Worm (Caenorhabditis elegans) whole organism, mixed stage, embryonic: ENCODE data around the gene arl-3.

Experiments
- M03D4.4 ChIP-seq: sonication (generic microtip); optimal IDR thresholded peaks from 2 replicates; lab custom pipeline; 2017; ENCODE audit warnings: mild to moderate bottlenecking, missing genetic modification characterization, missing compliant biosample characterization
- bed-3 ChIP-seq: fragments of 200-800 bp; sonication (Bioruptor generic); optimal IDR thresholded peaks from 3 replicates; lab custom pipeline; 2018; ENCODE audit warnings: mild to moderate bottlenecking, missing genetic modification characterization, moderate library complexity, missing compliant biosample characterization
- blmp-1 ChIP-seq: fragments of 150-350 bp; optimal IDR thresholded peaks from 2 replicates; lab custom pipeline; 2014; ENCODE audit warnings: missing biosample characterization, missing genetic modification characterization
- ceh-39 ChIP-seq: fragments of 150-350 bp; optimal IDR thresholded peaks from 2 replicates; lab custom pipeline; 2014; ENCODE audit warnings: missing biosample characterization, missing genetic modification characterization
- ceh-43 ChIP-seq: fragments of 200-800 bp; sonication (Bioruptor generic); optimal IDR thresholded peaks from 2 replicates; lab custom pipeline; 2018; ENCODE audit warnings: mild to moderate bottlenecking, missing genetic modification characterization, moderate library complexity, missing compliant biosample characterization
- ceh-83 ChIP-seq: fragments of 200-800 bp; sonication (Bioruptor generic); optimal IDR thresholded peaks from 2 replicates; lab custom pipeline; 2018; ENCODE audit warnings: mild to moderate bottlenecking, missing genetic modification characterization, missing compliant biosample characterization
- ces-1 ChIP-seq: fragments of 150-350 bp; optimal IDR thresholded peaks from 2 replicates; lab custom pipeline; 2014; ENCODE audit warnings: missing biosample characterization, missing genetic modification reagents, missing genetic modification characterization
- drap-1 ChIP-seq: fragments of 200-800 bp; sonication (Bioruptor generic); optimal IDR thresholded peaks from 3 replicates; lab custom pipeline; 2018; ENCODE audit warnings: mild to moderate bottlenecking, missing genetic modification characterization, missing compliant biosample characterization
- elt-1 ChIP-seq: sonication (generic microtip); optimal IDR thresholded peaks from 2 replicates; lab custom pipeline; 2017; ENCODE audit warnings: missing genetic modification characterization, mild to moderate bottlenecking, missing compliant biosample characterization, antibody characterized with exemption, moderate library complexity, borderline replicate concordance; ENCODE audit not compliant: insufficient read depth
- elt-3 ChIP-seq: fragments of 150-350 bp; optimal IDR thresholded peaks from 2 replicates; lab custom pipeline; 2014; ENCODE audit warnings: missing biosample characterization, missing genetic modification characterization
- flh-1 ChIP-seq: fragments of 200-800 bp; sonication (Bioruptor generic); optimal IDR thresholded peaks from 2 replicates; lab custom pipeline; 2018; ENCODE audit warnings: mild to moderate bottlenecking, missing genetic modification characterization, moderate library complexity, missing compliant biosample characterization
- ham-2 ChIP-seq: fragments of 200-800 bp; sonication (Bioruptor generic); optimal IDR thresholded peaks from 2 replicates; lab custom pipeline; 2018; ENCODE audit warnings: mild to moderate bottlenecking, missing genetic modification characterization, missing compliant biosample characterization
- hlh-1 ChIP-seq: fragments of 150-350 bp; optimal IDR thresholded peaks from 2 replicates; lab custom pipeline; 2014; ENCODE audit warnings: missing biosample characterization, missing genetic modification reagents, missing genetic modification characterization
- lin-13 ChIP-seq: fragments of 150-350 bp; optimal IDR thresholded peaks from 2 replicates; lab custom pipeline; 2014; ENCODE audit warnings: missing biosample characterization, missing genetic modification characterization
- lin-32 ChIP-seq: fragments of 200-800 bp; sonication (Bioruptor generic); optimal IDR thresholded peaks from 2 replicates; lab custom pipeline; 2018; ENCODE audit warnings: mild to moderate bottlenecking, missing genetic modification characterization, missing compliant biosample characterization
- lsy-2 ChIP-seq: fragments of 150-350 bp; optimal IDR thresholded peaks from 2 replicates; lab custom pipeline; 2014; ENCODE audit warnings: missing biosample characterization, missing genetic modification characterization
- mab-5 ChIP-seq: fragments of 150-350 bp; optimal IDR thresholded peaks from 2 replicates; lab custom pipeline; 2014; ENCODE audit warnings: missing biosample characterization, missing genetic modification characterization
- mep-1 ChIP-seq: fragments of 150-350 bp; optimal IDR thresholded peaks from 2 replicates; lab custom pipeline; 2017; ENCODE audit warnings: missing biosample characterization, missing genetic modification reagents, missing genetic modification characterization, inconsistent platforms
- mls-2 ChIP-seq: sonication (generic microtip); optimal IDR thresholded peaks from 2 replicates; lab custom pipeline; 2016; ENCODE audit warnings: mild to moderate bottlenecking, missing genetic modification characterization, moderate library complexity, missing compliant biosample characterization
- nhr-12 ChIP-seq: fragments of 150-350 bp; optimal IDR thresholded peaks from 2 replicates; lab custom pipeline; 2014; ENCODE audit warnings: missing biosample characterization, missing genetic modification characterization
- nhr-2 ChIP-seq: fragments of 150-350 bp; optimal IDR thresholded peaks from 2 replicates; lab custom pipeline; 2014; ENCODE audit warnings: missing biosample characterization, missing genetic modification characterization
- nhr-237 ChIP-seq: fragments of 150-350 bp; optimal IDR thresholded peaks from 2 replicates; lab custom pipeline; 2014; ENCODE audit warnings: missing biosample characterization, missing genetic modification characterization
- nhr-28 ChIP-seq: fragments of 150-350 bp; optimal IDR thresholded peaks from 2 replicates; lab custom pipeline; 2014; ENCODE audit warnings: missing biosample characterization, missing genetic modification characterization
- nhr-76 ChIP-seq: sonication (generic microtip); optimal IDR thresholded peaks from 2 replicates; lab custom pipeline; 2017; ENCODE audit warnings: missing biosample characterization, missing genetic modification characterization
- pha-4 ChIP-seq: fragments of 150-350 bp; optimal IDR thresholded peaks from 2 replicates; lab custom pipeline; 2018; ENCODE audit warnings: missing biosample characterization, missing genetic modification reagents, missing genetic modification characterization
- snpc-4 ChIP-seq: fragments of 150-350 bp; optimal IDR thresholded peaks from 2 replicates; lab custom pipeline; 2014; ENCODE audit warnings: missing biosample characterization, missing genetic modification characterization
- sptf-1 ChIP-seq: sonication (generic microtip); optimal IDR thresholded peaks from 2 replicates; lab custom pipeline; 2017; ENCODE audit warnings: mild to moderate bottlenecking, missing genetic modification characterization, moderate library complexity, missing compliant biosample characterization
- tbx-8 ChIP-seq: fragments of 200-800 bp; sonication (Bioruptor generic); optimal IDR thresholded peaks from 2 replicates; lab custom pipeline; 2018; ENCODE audit warnings: mild to moderate bottlenecking, missing genetic modification characterization, moderate library complexity, missing compliant biosample characterization
- unc-120 ChIP-seq: sonication (generic microtip); optimal IDR thresholded peaks from 2 replicates; lab custom pipeline; 2017; ENCODE audit warnings: missing genetic modification characterization, missing compliant biosample characterization; ENCODE audit not compliant: poor library complexity, severe bottlenecking
- unc-39 ChIP-seq: fragments of 150-350 bp; optimal IDR thresholded peaks from 2 replicates; lab custom pipeline; 2014; ENCODE audit warnings: missing biosample characterization, missing genetic modification characterization
- unc-62 ChIP-seq: fragments of 150-350 bp; optimal IDR thresholded peaks from 2 replicates; lab custom pipeline; 2014; ENCODE audit warnings: missing biosample characterization, missing genetic modification reagents, missing genetic modification characterization
- zip-8 ChIP-seq: fragments of 150-350 bp; optimal IDR thresholded peaks from 2 replicates; lab custom pipeline; 2014; ENCODE audit warnings: missing biosample characterization, missing genetic modification characterization
- ztf-11 ChIP-seq: fragments of 150-350 bp; optimal IDR thresholded peaks from 2 replicates; lab custom pipeline; 2014; ENCODE audit warnings: missing biosample characterization, missing genetic modification characterization

arl-3 gene

DNA sequence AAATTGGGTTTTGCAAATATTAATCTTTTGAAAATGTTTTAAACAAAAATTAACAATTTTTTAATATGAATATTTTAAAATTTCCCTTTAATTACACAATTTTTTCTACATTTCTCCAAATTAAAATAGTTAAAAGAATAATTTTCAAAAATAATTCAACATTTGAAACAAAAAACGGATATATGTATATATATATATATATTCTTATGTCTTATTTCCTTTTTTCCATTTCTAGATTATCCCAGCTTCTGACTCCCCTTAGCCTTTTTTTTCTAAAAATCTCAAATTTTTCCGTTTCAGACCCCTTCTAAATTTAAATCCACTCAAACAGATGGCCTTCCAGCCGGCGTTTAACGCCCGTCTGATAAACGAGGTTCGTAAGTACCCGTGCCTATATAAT, 33.0 kb upstream of the arl-3 start, which contains the start of gene madf-5:
madf-5 (plus strand) TSS at position 301 of the 400 bp plus-strand sequence.
- TF ChIP-seq elt-1 (no peak), mep-1 (tag; lab: Kevin White, UChicago) (no peak), snpc-4 (tag; lab: Kevin White, UChicago) (no peak), nhr-12 (tag; lab: Kevin White, UChicago) (no peak), M03D4.4 (tag; lab: Kevin White, UChicago) (no peak), elt-3 (no peak), lsy-2 (tag; lab: Kevin White, UChicago) (no peak), bed-3 (GFP tag; lab: Kevin White, UChicago) (no peak), ceh-39 (tag; lab: Kevin White, UChicago) (no peak), drap-1 (GFP tag; lab: Kevin White, UChicago) (no peak), mls-2 (tag; lab: Kevin White, UChicago) (no peak), zip-8 (tag; lab: Kevin White, UChicago) (no peak), nhr-76 (tag; lab: Kevin White, UChicago) (no peak), flh-1 (GFP tag; lab: Kevin White, UChicago) (no peak)

DNA sequence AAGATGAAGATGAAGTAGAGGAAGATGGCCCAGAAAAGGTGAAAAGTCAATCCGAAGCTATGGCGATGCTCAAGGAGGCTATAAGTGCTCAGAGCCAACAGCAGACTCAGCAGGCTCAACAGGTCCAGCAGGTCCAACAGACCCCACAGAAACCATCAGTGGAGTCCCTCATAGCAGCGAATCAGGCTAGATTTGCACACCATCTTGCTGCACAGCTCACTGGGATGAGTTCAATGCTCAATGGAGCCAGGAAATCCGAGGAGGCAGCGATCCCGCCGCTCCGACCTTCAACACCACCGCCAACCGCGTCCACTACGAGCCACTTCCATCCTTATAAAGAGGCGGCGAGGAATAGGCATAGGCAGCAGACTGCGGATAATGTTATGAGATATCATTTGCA, 31.5 kb upstream of the arl-3 start:
- TF ChIP-seq ceh-43 (GFP tag; lab: Kevin White, UChicago) (no peak), M03D4.4 (tag; lab: Kevin White, UChicago) (no peak)

DNA sequence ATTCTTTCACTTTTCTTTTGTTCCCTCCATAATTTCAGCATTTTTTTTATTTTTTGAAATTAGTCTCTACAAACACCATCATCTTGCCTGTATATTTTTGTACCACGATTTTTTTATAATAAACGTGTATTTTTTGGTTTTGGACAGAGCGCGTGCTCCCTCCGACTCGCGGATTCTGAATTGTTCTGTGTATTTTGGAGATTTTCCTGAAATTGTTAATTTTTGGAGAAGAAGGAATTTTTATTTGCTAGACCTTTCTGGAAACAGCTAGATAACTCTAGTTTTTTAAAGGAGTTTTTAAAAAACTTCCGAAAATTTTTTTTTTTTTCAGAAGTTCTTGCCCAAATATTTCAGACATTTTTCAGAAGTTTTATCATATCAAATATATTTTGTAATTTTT, 29.8 kb upstream of the arl-3 start, which contains the start of gene C01G12.13:
C01G12.13 (plus strand) TSS at position 301 of the 400 bp plus-strand sequence.
- no peak for TF ChIP-seq nhr-12 (tag; lab: Kevin White, UChicago)
- TF ChIP-seq zip-8 (tag; lab: Kevin White, UChicago), result no peak
- TF ChIP-seq nhr-76 (tag; lab: Kevin White, UChicago), result no peak
- no peak for TF ChIP-seq unc-62
- no peak for TF ChIP-seq lin-32 (GFP tag; lab: Kevin White, UChicago)
- TF ChIP-seq ztf-11 (tag; lab: Kevin White, UChicago), result no peak
- no peak for TF ChIP-seq sptf-1 (tag; lab: Kevin White, UChicago)
- no peak for TF ChIP-seq nhr-28 (tag; lab: Kevin White, UChicago)
- no peak for TF ChIP-seq unc-39 (tag; lab: Kevin White, UChicago)
- TF ChIP-seq nhr-237 (tag; lab: Kevin White, UChicago), result no peak
- TF ChIP-seq pha-4 (tag; lab: Kevin White, UChicago), result no peak
- no peak for TF ChIP-seq unc-120 (tag; lab: Kevin White, UChicago)
- no peak for TF ChIP-seq mep-1 (tag; lab: Kevin White, UChicago)
- no peak for TF ChIP-seq nhr-2 (tag; lab: Kevin White, UChicago)

DNA sequence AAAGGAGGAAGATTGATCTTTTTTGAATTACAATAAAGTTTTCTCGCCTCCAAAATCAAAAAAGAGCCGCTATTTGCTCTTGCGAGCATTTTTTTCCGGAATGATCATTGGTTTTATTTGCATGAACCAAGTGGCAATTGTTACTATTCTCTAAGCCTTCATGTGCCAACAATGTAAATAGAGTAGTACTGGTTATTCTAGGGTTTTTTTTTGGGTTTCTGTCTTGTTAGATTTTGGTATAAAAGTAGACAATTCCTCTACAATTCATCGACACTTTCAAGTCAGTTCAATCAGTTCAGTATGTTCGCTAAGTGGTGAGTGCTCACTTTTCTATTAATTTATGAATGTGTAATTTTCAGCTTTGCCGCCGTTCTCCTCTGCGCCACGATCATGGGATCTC, 28.3 kb upstream of the arl-3 start, which contains the start of gene nspb-7:
nspb-7 (plus strand) TSS at position 301 of the 400 bp plus-strand sequence.
- TF ChIP-seq pha-4 (tag; lab: Kevin White, UChicago) (no peak), ces-1 (no peak), tbx-8 (GFP tag; lab: Kevin White, UChicago) (no peak), mep-1 (tag; lab: Kevin White, UChicago) (no peak), hlh-1 (tag; lab: Kevin White, UChicago) (no peak), ceh-83 (GFP tag; lab: Kevin White, UChicago) (no peak), nhr-237 (tag; lab: Kevin White, UChicago) (no peak), elt-3 (no peak), unc-62 (no peak), snpc-4 (tag; lab: Kevin White, UChicago) (no peak), ham-2 (no peak), ceh-43 (GFP tag; lab: Kevin White, UChicago) (no peak), mab-5 (tag; lab: Kevin White, UChicago) (no peak), lin-32 (GFP tag; lab: Kevin White, UChicago) (no peak), blmp-1 (no peak)

DNA sequence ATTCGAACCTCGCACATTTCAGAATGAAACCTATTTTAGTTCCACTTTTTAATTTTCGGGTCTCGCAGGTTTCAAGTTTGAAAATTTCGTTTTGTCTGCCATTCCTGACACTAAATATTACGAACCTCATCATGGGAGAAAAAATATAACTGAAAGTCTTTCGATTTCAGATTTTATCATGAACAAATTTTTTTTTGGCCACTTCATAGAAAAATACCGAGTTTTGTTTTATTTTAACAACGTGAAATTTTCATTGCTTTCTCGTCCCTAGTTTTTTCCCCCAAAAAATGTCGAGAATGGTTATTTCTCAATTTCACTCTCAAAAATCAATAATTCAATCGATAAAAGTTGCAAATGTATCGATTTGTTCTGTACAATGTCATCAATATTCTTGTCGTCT, 27.6 kb upstream of the arl-3 start, which contains the start of gene C01G12.9:
C01G12.9 (plus strand) TSS at position 301 of the 400 bp plus-strand sequence.
- TF ChIP-seq ceh-43 (GFP tag; lab: Kevin White, UChicago) (no peak), ceh-39 (tag; lab: Kevin White, UChicago) (no peak), pha-4 (tag; lab: Kevin White, UChicago) (no peak), lin-13 (tag; lab: Kevin White, UChicago) (no peak), tbx-8 (GFP tag; lab: Kevin White, UChicago) (no peak), unc-120 (tag; lab: Kevin White, UChicago) (no peak), sptf-1 (tag; lab: Kevin White, UChicago) (no peak)
